Fruit fly (Drosophila melanogaster) whole organism, adult: ENCODE measurements around the gene TkR99D.
"Not testable (repeated sequence)": the region's sequence is repeated elsewhere in the genome, so short reads cannot be mapped to it uniquely, and the experiment has no call there.

ENCODE experiments used
- CG11617 ChIP-seq: fragments of 200-800 bp; sonication (Bioruptor generic); optimal IDR thresholded peaks from 2 replicates; lab custom pipeline; 2017; ENCODE audit warnings: mild to moderate bottlenecking, missing biosample characterization, missing genetic modification reagents, missing genetic modification characterization
- CG12768 ChIP-seq: fragments of 200-800 bp; sonication (Bioruptor generic); optimal IDR thresholded peaks from 2 replicates; lab custom pipeline; 2017; ENCODE audit warnings: missing biosample characterization, missing genetic modification characterization, mild to moderate bottlenecking, moderate library complexity, missing genetic modification reagents
- CG14711 ChIP-seq: fragments of 200-800 bp; sonication (Bioruptor generic); optimal IDR thresholded peaks from 2 replicates; lab custom pipeline; 2018; ENCODE audit warnings: missing biosample characterization, mild to moderate bottlenecking, missing genetic modification characterization, moderate library complexity
- CG1620 ChIP-seq: fragments of 200-800 bp; sonication (Bioruptor generic); optimal IDR thresholded peaks from 2 replicates; lab custom pipeline; 2016; ENCODE audit warnings: missing biosample characterization, missing genetic modification characterization
- CG33017 ChIP-seq: fragments of 200-800 bp; sonication (Bioruptor generic); optimal IDR thresholded peaks from 2 replicates; lab custom pipeline; 2018; ENCODE audit warnings: missing biosample characterization, mild to moderate bottlenecking, missing genetic modification characterization, moderate library complexity
- CG5204 ChIP-seq: fragments of 200-800 bp; sonication (Bioruptor generic); optimal IDR thresholded peaks from 2 replicates; lab custom pipeline; 2016; ENCODE audit warnings: missing biosample characterization, missing genetic modification characterization
- CG7045 ChIP-seq: fragments of 200-800 bp; sonication (Bioruptor generic); optimal IDR thresholded peaks from 2 replicates; lab custom pipeline; 2017; ENCODE audit warnings: missing biosample characterization, mild to moderate bottlenecking, missing genetic modification characterization
- CG7101 ChIP-seq: fragments of 200-800 bp; sonication (Bioruptor generic); optimal IDR thresholded peaks from 2 replicates; lab custom pipeline; 2018; ENCODE audit warnings: missing biosample characterization, mild to moderate bottlenecking, missing genetic modification characterization, moderate library complexity
- Clk ChIP-seq: fragments of 200-800 bp; sonication (Bioruptor generic); optimal IDR thresholded peaks from 2 replicates; lab custom pipeline; 2017; ENCODE audit warnings: missing biosample characterization, missing genetic modification characterization
- Crg-1 ChIP-seq: fragments of 200-800 bp; sonication (Bioruptor generic); optimal IDR thresholded peaks from 2 replicates; lab custom pipeline; 2016; ENCODE audit warnings: missing biosample characterization, missing genetic modification characterization
- Hr96 ChIP-seq: fragments of 200-800 bp; sonication (Bioruptor generic); optimal IDR thresholded peaks from 2 replicates; lab custom pipeline; 2016; ENCODE audit warnings: missing biosample characterization, missing genetic modification characterization
- Mnt ChIP-seq: fragments of 200-800 bp; sonication (Bioruptor generic); optimal IDR thresholded peaks from 2 replicates; lab custom pipeline; 2016; ENCODE audit warnings: missing biosample characterization, mild to moderate bottlenecking, missing genetic modification characterization
- bab1 ChIP-seq: fragments of 200-800 bp; sonication (Bioruptor generic); optimal IDR thresholded peaks from 3 replicates; lab custom pipeline; 2019; ENCODE audit warnings: missing biosample characterization, mild to moderate bottlenecking, missing genetic modification characterization, moderate library complexity
- cic ChIP-seq: fragments of 200-800 bp; sonication (Bioruptor generic); optimal IDR thresholded peaks from 2 replicates; lab custom pipeline; 2017; ENCODE audit warnings: missing biosample characterization, mild to moderate bottlenecking, missing genetic modification characterization, moderate library complexity
- cnc ChIP-seq, 2 experiments: fragments of >200 bp; optimal IDR thresholded peaks; 2 replicates each; lab custom pipeline; 2017
- kay ChIP-seq: fragments of 200-800 bp; sonication (Bioruptor generic); peaks from one replicate; lab custom pipeline; 2016; ENCODE audit warnings: missing biosample characterization, missing genetic modification characterization, borderline replicate concordance
- ovo ChIP-seq: fragments of 200-800 bp; sonication (Bioruptor generic); optimal IDR thresholded peaks from 2 replicates; lab custom pipeline; 2016; ENCODE audit warnings: missing biosample characterization, missing genetic modification characterization
- pad ChIP-seq: fragments of 200-800 bp; sonication (Bioruptor generic); optimal IDR thresholded peaks from 3 replicates; lab custom pipeline; 2017; ENCODE audit warnings: missing biosample characterization, missing genetic modification characterization, mild to moderate bottlenecking, moderate library complexity, missing genetic modification reagents
- tj ChIP-seq: fragments of 200-800 bp; sonication (Bioruptor generic); optimal IDR thresholded peaks from 3 replicates; lab custom pipeline; 2017; ENCODE audit warnings: missing biosample characterization, mild to moderate bottlenecking, missing genetic modification characterization, moderate library complexity
- toe ChIP-seq: fragments of 200-800 bp; sonication (Bioruptor generic); optimal IDR thresholded peaks from 2 replicates; lab custom pipeline; 2016; ENCODE audit warnings: missing biosample characterization, missing genetic modification characterization

The TkR99D gene

DNA sequence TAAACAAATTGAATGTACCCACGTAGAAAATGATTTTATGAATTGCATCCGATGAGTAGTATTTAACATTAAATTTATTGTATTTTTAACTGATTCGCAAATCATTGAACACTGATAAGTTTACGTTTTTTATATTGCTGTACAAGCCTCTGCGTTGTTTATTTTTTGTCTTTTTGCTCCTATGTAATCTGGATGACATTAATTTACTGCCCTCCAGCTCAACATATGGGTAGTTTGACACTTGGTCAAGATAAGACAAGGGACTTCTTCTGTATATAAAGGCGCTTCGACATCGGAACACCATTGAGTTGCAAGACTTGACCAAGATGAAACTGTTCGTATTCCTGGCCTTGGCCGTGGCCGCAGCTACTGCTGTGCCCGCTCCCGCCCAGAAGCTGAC, 47.3 kb downstream of the TkR99D start, which contains the start of gene Jon99Ciii:
Gene Jon99Ciii, plus strand, starts transcription at position 301 of the 400 bp plus-strand sequence.
- TF ChIP-seq CG11617, pad, CG33017: not testable (repeated sequence)

- no peak for TF ChIP-seq Crg-1 (GFP tag; lab: Kevin White, UChicago)
- TF ChIP-seq cnc (optimal IDR thresholded peaks at IDR 0.05; lab: Kevin White, UChicago), result no peak
- no peak for TF ChIP-seq CG11617
- TF ChIP-seq Mnt (GFP tag; lab: Kevin White, UChicago), result no peak
- no peak for TF ChIP-seq toe (GFP tag; lab: Kevin White, UChicago)
- no peak for TF ChIP-seq CG33017
- no peak for TF ChIP-seq Hr96 (GFP tag; lab: Kevin White, UChicago)
- no peak for TF ChIP-seq Clk (GFP tag; lab: Kevin White, UChicago)
- TF ChIP-seq CG1620 (GFP tag; lab: Kevin White, UChicago), result no peak
- TF ChIP-seq CG12768 (GFP tag; lab: Kevin White, UChicago), result no peak
- TF ChIP-seq pad, result no peak
- TF ChIP-seq kay, result no peak
These were observed 49.1 kb downstream of the TkR99D start, which contains the start of gene trp for dm6 chr3R:29920189-29920588. Gene trp, minus strand, starts transcription at chr3R:29920289.

DNA sequence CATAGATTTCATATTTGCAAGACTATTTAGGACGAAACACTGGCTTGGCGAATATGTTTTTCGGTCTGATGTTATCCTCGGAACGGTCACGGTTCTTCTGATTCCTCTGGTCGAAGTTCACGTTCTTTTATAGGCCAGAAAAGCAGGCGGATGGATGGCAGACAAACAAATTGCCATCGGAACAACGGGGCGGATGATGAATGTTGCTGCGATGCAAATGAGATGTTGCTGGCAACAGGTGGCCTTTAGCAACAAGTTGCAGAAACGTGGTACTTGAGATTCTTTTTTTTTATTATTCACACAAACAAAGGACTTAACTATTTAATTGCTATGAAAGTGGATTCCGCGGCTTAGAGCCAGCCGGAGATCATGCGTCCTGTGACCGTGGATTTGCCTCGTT, 55.0 kb downstream of the TkR99D start, which contains the start of gene Capa:
Gene Capa, minus strand, starts transcription at position 101 of the 400 bp plus-strand sequence.
- no peak for TF ChIP-seq Mnt (GFP tag; lab: Kevin White, UChicago)
- TF ChIP-seq CG1620 (GFP tag; lab: Kevin White, UChicago), result no peak
- no peak for TF ChIP-seq cnc (optimal IDR thresholded peaks at IDR 0.05; lab: Kevin White, UChicago)
- no peak for TF ChIP-seq toe (GFP tag; lab: Kevin White, UChicago)
- no peak for TF ChIP-seq CG11617
- TF ChIP-seq CG12768 (GFP tag; lab: Kevin White, UChicago), result no peak
- TF ChIP-seq CG14711 (tag; lab: Kevin White, UChicago), result no peak
- no peak for TF ChIP-seq pad
- TF ChIP-seq CG7045 (GFP tag; lab: Kevin White, UChicago), result no peak
- TF ChIP-seq CG5204 (GFP tag; lab: Kevin White, UChicago), result no peak
- no peak for TF ChIP-seq Crg-1 (GFP tag; lab: Kevin White, UChicago)
- TF ChIP-seq cic (GFP tag; lab: Kevin White, UChicago), result no peak
- no peak for TF ChIP-seq kay
- no peak for TF ChIP-seq Hr96 (GFP tag; lab: Kevin White, UChicago)
- no peak for TF ChIP-seq ovo (GFP tag; lab: Kevin White, UChicago)
- no peak for TF ChIP-seq tj (GFP tag; lab: Kevin White, UChicago)
- TF ChIP-seq bab1, result no peak
- TF ChIP-seq CG33017, result no peak

dm6 chr3R:29907601-29908175, 61.6 kb downstream of the TkR99D start, which contains the start of gene CG31036:
Gene CG31036, plus strand, starts transcription at chr3R:29908107.
- no peak for TF ChIP-seq Crg-1 (GFP tag; lab: Kevin White, UChicago)
- no peak for TF ChIP-seq toe (GFP tag; lab: Kevin White, UChicago)
- TF ChIP-seq Hr96 (GFP tag; lab: Kevin White, UChicago), result no peak
- TF ChIP-seq pad, result no peak
- no peak for TF ChIP-seq kay
- no peak for TF ChIP-seq CG1620 (GFP tag; lab: Kevin White, UChicago)
- no peak for TF ChIP-seq CG7101 (tag; lab: Kevin White, UChicago)
- no peak for TF ChIP-seq ovo (GFP tag; lab: Kevin White, UChicago)
- no peak for TF ChIP-seq Mnt (GFP tag; lab: Kevin White, UChicago)
- no peak for TF ChIP-seq CG7045 (GFP tag; lab: Kevin White, UChicago)
- TF ChIP-seq CG33017, result no peak
- no peak for TF ChIP-seq cnc (optimal IDR thresholded peaks at IDR 0.05; lab: Kevin White, UChicago)
- no peak for TF ChIP-seq CG11617

DNA sequence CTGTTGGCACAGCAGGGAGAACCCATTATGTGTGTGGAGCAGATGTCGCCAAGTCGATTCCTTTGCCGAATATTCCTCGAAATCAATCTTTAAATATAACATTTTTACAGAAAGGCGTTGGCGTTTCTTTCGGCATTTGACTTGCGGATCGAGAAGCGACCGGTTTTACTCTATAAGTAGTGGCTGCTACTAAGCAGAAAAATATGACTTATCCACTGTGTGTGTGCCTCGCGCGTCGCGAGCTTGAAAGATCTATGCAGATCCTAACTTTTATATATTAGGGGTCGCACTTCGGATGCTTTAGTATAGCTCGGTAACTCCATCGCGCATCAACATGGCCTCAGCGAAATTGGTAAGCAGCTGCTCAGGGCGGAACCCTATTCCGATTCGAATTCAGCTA, 64.1 kb downstream of the TkR99D start, which contains the start of gene CG15515:
Gene CG15515, plus strand, starts transcription at position 301 of the 400 bp plus-strand sequence.
- TF ChIP-seq CG1620 (GFP tag; lab: Kevin White, UChicago) (no peak), Mnt (GFP tag; lab: Kevin White, UChicago) (no peak), ovo (GFP tag; lab: Kevin White, UChicago) (no peak), Clk (GFP tag; lab: Kevin White, UChicago) (no peak), pad (no peak), kay (no peak), CG33017 (no peak), cic (GFP tag; lab: Kevin White, UChicago) (no peak), CG11617 (no peak), toe (GFP tag; lab: Kevin White, UChicago) (no peak), CG7045 (GFP tag; lab: Kevin White, UChicago) (no peak), CG14711 (tag; lab: Kevin White, UChicago) (no peak), Crg-1 (GFP tag; lab: Kevin White, UChicago) (no peak)

- TF ChIP-seq CG14711 (tag; lab: Kevin White, UChicago) (no peak), pad (no peak), CG1620 (GFP tag; lab: Kevin White, UChicago) (no peak), bab1 (peak; percentile 30), kay (no peak), tj (GFP tag; lab: Kevin White, UChicago) (no peak), CG7101 (tag; lab: Kevin White, UChicago) (no peak), CG11617 (no peak)
These were observed 65.4 kb downstream of the TkR99D start, which contains the start of gene CG15517 for dm6 chr3R:29903775-29904356. Gene CG15517, minus strand, starts transcription at chr3R:29903825.
